Fruit fly (Drosophila melanogaster) whole organism, embryonic: ENCODE measurements around the gene CG13471.

ENCODE experiments used
- Atf-2 ChIP-seq: fragments of 200-800 bp; sonication (Bioruptor generic); optimal IDR thresholded peaks from 2 replicates; lab custom pipeline; 2016; ENCODE audit warnings: missing biosample characterization, missing genetic modification characterization
- BEAF-32 ChIP-seq: fragments of 200-800 bp; sonication (Bioruptor generic); optimal IDR thresholded peaks from 3 replicates; lab custom pipeline; 2017; ENCODE audit warnings: missing biosample characterization, missing genetic modification characterization, mild to moderate bottlenecking, moderate library complexity, missing genetic modification reagents
- CG10274 ChIP-seq: fragments of 200-800 bp; sonication (Bioruptor generic); optimal IDR thresholded peaks from 3 replicates; lab custom pipeline; 2017; ENCODE audit warnings: missing biosample characterization, mild to moderate bottlenecking, missing genetic modification characterization
- CG10462 ChIP-seq: fragments of 200-800 bp; sonication (Bioruptor generic); optimal IDR thresholded peaks from 2 replicates; lab custom pipeline; 2016; ENCODE audit warnings: missing biosample characterization, missing genetic modification characterization
- CG10979 ChIP-seq: fragments of 200-800 bp; sonication (Bioruptor generic); optimal IDR thresholded peaks from 2 replicates; lab custom pipeline; 2018; ENCODE audit warnings: missing biosample characterization, mild to moderate bottlenecking, missing genetic modification characterization, moderate library complexity
- CG14014 ChIP-seq: fragments of 200-800 bp; sonication (Bioruptor generic); IDR thresholded peaks from 2 replicates; pipeline ENCODE4 v1.3.6; 2022; ENCODE audit warnings: missing biosample characterization, missing genetic modification characterization
- CG14050 ChIP-seq: fragments of 200-800 bp; sonication (Bioruptor generic); IDR thresholded peaks from 3 replicates; pipeline ENCODE4 v1.3.6; 2022; ENCODE audit warnings: missing biosample characterization, missing genetic modification characterization
- CG14667 ChIP-seq: fragments of 200-800 bp; sonication (Bioruptor generic); IDR thresholded peaks from 2 replicates; pipeline ENCODE4 v1.3.6; 2022; ENCODE audit warnings: missing biosample characterization, missing genetic modification characterization
- CG15479 ChIP-seq: fragments of 200-800 bp; sonication (Bioruptor generic); optimal IDR thresholded peaks from 3 replicates; lab custom pipeline; 2019; ENCODE audit warnings: missing biosample characterization, mild to moderate bottlenecking, missing genetic modification characterization, moderate library complexity
- CG1602 ChIP-seq: fragments of 200-800 bp; sonication (Bioruptor generic); optimal IDR thresholded peaks from 3 replicates; lab custom pipeline; 2016; ENCODE audit warnings: missing biosample characterization, missing genetic modification characterization
- CG17361 ChIP-seq: fragments of 200-800 bp; sonication (Bioruptor generic); IDR thresholded peaks from 3 replicates; pipeline ENCODE4 v1.3.6; 2022; ENCODE audit warnings: missing biosample characterization, missing genetic modification characterization
- CG2712 ChIP-seq: fragments of 200-800 bp; optimal IDR thresholded peaks from 3 replicates; lab custom pipeline; 2019; ENCODE audit warnings: missing biosample characterization, mild to moderate bottlenecking, missing genetic modification characterization, moderate library complexity
- CG31224 ChIP-seq: fragments of 200-800 bp; sonication (Bioruptor generic); IDR thresholded peaks from 2 replicates; pipeline ENCODE4 v1.3.6; 2022; ENCODE audit warnings: missing biosample characterization, missing genetic modification characterization
- CG4730 ChIP-seq: fragments of 200-800 bp; sonication (Bioruptor generic); IDR thresholded peaks from 2 replicates; pipeline ENCODE4 v1.3.6; 2022; ENCODE audit warnings: missing biosample characterization, missing genetic modification characterization
- CG4820 ChIP-seq: fragments of 200-800 bp; sonication (Bioruptor generic); optimal IDR thresholded peaks from 3 replicates; lab custom pipeline; 2016; ENCODE audit warnings: missing biosample characterization, missing genetic modification characterization
- CG4854 ChIP-seq: fragments of 200-800 bp; sonication (Bioruptor generic); optimal IDR thresholded peaks from 2 replicates; lab custom pipeline; 2016; ENCODE audit warnings: missing biosample characterization, missing genetic modification characterization, inconsistent platforms
- CG9797 ChIP-seq: fragments of 200-800 bp; sonication (Bioruptor generic); optimal IDR thresholded peaks from 3 replicates; lab custom pipeline; 2018; ENCODE audit warnings: missing biosample characterization, mild to moderate bottlenecking, missing genetic modification characterization
- CG9817 ChIP-seq: fragments of 200-800 bp; sonication (Bioruptor generic); optimal IDR thresholded peaks from 2 replicates; lab custom pipeline; 2018; ENCODE audit warnings: missing biosample characterization, mild to moderate bottlenecking, missing genetic modification characterization, moderate library complexity
- CTCF ChIP-seq: fragments of 200-800 bp; sonication (Bioruptor generic); optimal IDR thresholded peaks from 2 replicates; lab custom pipeline; 2017; ENCODE audit warnings: missing biosample characterization, mild to moderate bottlenecking, missing genetic modification characterization, moderate library complexity
- Chrac-16 ChIP-seq: fragments of 200-800 bp; sonication (Bioruptor generic); optimal IDR thresholded peaks from 3 replicates; lab custom pipeline; 2016; ENCODE audit warnings: missing biosample characterization, missing genetic modification characterization
- D ChIP-seq, 2 experiments: fragments of 200-800 bp in 1 of 2; fragments of >200 bp in 1 of 2; sonication (Bioruptor generic) in 1 of 2; optimal IDR thresholded peaks; 2 replicates in 1 of 2; 3 replicates in 1 of 2; lab custom pipeline; 2017; ENCODE audit warnings: mild to moderate bottlenecking in 1 of 2, missing biosample characterization in 1 of 2, missing genetic modification characterization in 1 of 2, missing genetic modification reagents in 1 of 2
- ERR ChIP-seq: fragments of 200-800 bp; sonication (Bioruptor generic); optimal IDR thresholded peaks from 2 replicates; lab custom pipeline; 2016; ENCODE audit warnings: missing biosample characterization, missing genetic modification characterization
- Elba2 ChIP-seq: fragments of 200-800 bp; sonication (Bioruptor generic); optimal IDR thresholded peaks from 3 replicates; lab custom pipeline; 2016; ENCODE audit warnings: missing biosample characterization, missing genetic modification characterization
- Fer1 ChIP-seq: fragments of 200-800 bp; sonication (Bioruptor generic); optimal IDR thresholded peaks from 2 replicates; lab custom pipeline; 2017; ENCODE audit warnings: missing biosample characterization, mild to moderate bottlenecking, missing genetic modification characterization
- H15 ChIP-seq: fragments of 200-800 bp; sonication (Bioruptor generic); IDR thresholded peaks from 3 replicates; pipeline ENCODE4 v1.3.6; 2022; ENCODE audit warnings: missing biosample characterization, missing genetic modification characterization
- HmgZ ChIP-seq: fragments of 200-800 bp; sonication (Bioruptor generic); optimal IDR thresholded peaks from 2 replicates; lab custom pipeline; 2018; ENCODE audit warnings: missing biosample characterization, mild to moderate bottlenecking, missing genetic modification characterization
- Hsf ChIP-seq: fragments of 200-800 bp; sonication (Bioruptor generic); optimal IDR thresholded peaks from 3 replicates; lab custom pipeline; 2016; ENCODE audit warnings: missing biosample characterization, missing genetic modification characterization
- NC2α ChIP-seq: fragments of 200-800 bp; sonication (Bioruptor generic); optimal IDR thresholded peaks from 2 replicates; lab custom pipeline; 2016; ENCODE audit warnings: missing biosample characterization, missing genetic modification characterization
- Opbp ChIP-seq: fragments of 200-800 bp; sonication (Bioruptor generic); IDR thresholded peaks from 3 replicates; pipeline ENCODE4 v1.3.6; 2022; ENCODE audit warnings: missing biosample characterization, missing genetic modification characterization; ENCODE audit not compliant: partially characterized antibody
- Side ChIP-seq: fragments of 200-800 bp; sonication (Bioruptor generic); optimal IDR thresholded peaks from 2 replicates; lab custom pipeline; 2016; ENCODE audit warnings: missing biosample characterization, missing genetic modification characterization
- Six4 ChIP-seq: fragments of 200-800 bp; sonication (Bioruptor generic); optimal IDR thresholded peaks from 2 replicates; lab custom pipeline; 2016; ENCODE audit warnings: missing biosample characterization, missing genetic modification characterization
- Sox102F ChIP-seq: fragments of 200-800 bp; sonication (Bioruptor generic); optimal IDR thresholded peaks from 2 replicates; lab custom pipeline; 2018; ENCODE audit warnings: missing biosample characterization, mild to moderate bottlenecking, missing genetic modification characterization, moderate library complexity
- hkb ChIP-seq, 2 experiments: fragments of 200-800 bp in 1 of 2; fragments of >200 bp in 1 of 2; sonication (Bioruptor generic) in 1 of 2; IDR thresholded peaks in 1 of 2; optimal IDR thresholded peaks in 1 of 2; 2 replicates each; pipeline versions ENCODE4 v1.3.6 to Lab custom; 2017 to 2022; ENCODE audit warnings: missing biosample characterization in 1 of 2, missing genetic modification characterization in 1 of 2
- insv ChIP-seq, 2 experiments: fragments of 200-800 bp; sonication (Bioruptor generic); optimal IDR thresholded peaks; 3 replicates each; lab custom pipeline; 2016 to 2018; ENCODE audit warnings: missing biosample characterization in 2 of 2, missing genetic modification characterization in 2 of 2
- inv ChIP-seq: fragments of 200-800 bp; sonication (Bioruptor generic); IDR thresholded peaks from 2 replicates; pipeline ENCODE4 v1.3.6; 2022; ENCODE audit warnings: missing biosample characterization, missing genetic modification characterization; ENCODE audit not compliant: partially characterized antibody
- jing ChIP-seq: fragments of 200-800 bp; sonication (Bioruptor generic); optimal IDR thresholded peaks from 2 replicates; lab custom pipeline; 2018; ENCODE audit warnings: missing biosample characterization, mild to moderate bottlenecking, missing genetic modification characterization
- knrl ChIP-seq: fragments of 200-800 bp; sonication (Bioruptor generic); IDR thresholded peaks from 3 replicates; pipeline ENCODE4 v1.3.6; 2022; ENCODE audit warnings: missing biosample characterization, missing genetic modification characterization; ENCODE audit not compliant: partially characterized antibody
- lov ChIP-seq, 2 experiments: fragments of 200-800 bp in 1 of 2; fragments of >200 bp in 1 of 2; sonication (Bioruptor generic) in 1 of 2; IDR thresholded peaks in 1 of 2; optimal IDR thresholded peaks in 1 of 2; 2 replicates in 1 of 2; 3 replicates in 1 of 2; pipeline versions ENCODE4 v1.3.6 to Lab custom; 2017 to 2022; ENCODE audit warnings: missing biosample characterization in 1 of 2, missing genetic modification characterization in 1 of 2
- odd ChIP-seq: fragments of 200-800 bp; sonication (Bioruptor generic); optimal IDR thresholded peaks from 2 replicates; lab custom pipeline; 2017; ENCODE audit warnings: missing biosample characterization, mild to moderate bottlenecking, missing genetic modification characterization
- repo ChIP-seq: fragments of 200-800 bp; sonication (Bioruptor generic); optimal IDR thresholded peaks from 2 replicates; lab custom pipeline; 2016; ENCODE audit warnings: missing biosample characterization, missing genetic modification characterization
- row ChIP-seq: fragments of 200-800 bp; sonication (Bioruptor generic); IDR thresholded peaks from 3 replicates; pipeline ENCODE4 v1.3.6; 2022; ENCODE audit warnings: missing biosample characterization, missing genetic modification characterization
- tap ChIP-seq: fragments of 200-800 bp; optimal IDR thresholded peaks from 3 replicates; lab custom pipeline; 2019; ENCODE audit warnings: missing biosample characterization, mild to moderate bottlenecking, missing genetic modification characterization, moderate library complexity
- tll ChIP-seq, 2 experiments: fragments of 200-800 bp in 1 of 2; fragments of >200 bp in 1 of 2; sonication (Bioruptor generic) in 1 of 2; optimal IDR thresholded peaks; 2 replicates each; lab custom pipeline; 2017 to 2019; ENCODE audit warnings: missing biosample characterization in 2 of 2, missing genetic modification characterization in 2 of 2, mild to moderate bottlenecking in 1 of 2, moderate library complexity in 1 of 2
- vnd ChIP-seq: fragments of 200-800 bp; sonication (Bioruptor generic); IDR thresholded peaks from 3 replicates; pipeline ENCODE4 v1.3.6; 2022; ENCODE audit warnings: missing biosample characterization, missing genetic modification characterization; ENCODE audit not compliant: partially characterized antibody
- vvl ChIP-seq: fragments of 200-800 bp; sonication (Bioruptor generic); IDR thresholded peaks from 2 replicates; pipeline ENCODE4 v1.3.6; 2022; ENCODE audit warnings: missing biosample characterization, missing genetic modification characterization
- wek ChIP-seq: fragments of 200-800 bp; sonication (Bioruptor generic); optimal IDR thresholded peaks from 3 replicates; lab custom pipeline; 2018; ENCODE audit warnings: missing biosample characterization, mild to moderate bottlenecking, missing genetic modification characterization, moderate library complexity
- z ChIP-seq: fragments of 200-800 bp; sonication (Bioruptor generic); IDR thresholded peaks from 3 replicates; pipeline ENCODE4 v1.3.6; 2022; ENCODE audit warnings: missing biosample characterization, missing genetic modification characterization

Gene CG13471

dm6 chr3L:14775711-14776660 lies 42.7 kb upstream of the CG13471 start, which contains the start of gene mop (continued):
- TF ChIP-seq lov (optimal IDR thresholded peaks at IDR 0.05; lab: Kevin White, UChicago) (no peak), lov (GFP tag; IDR thresholded peaks at IDR 0.05; lab: Robert Waterston, UW) (no peak), CG17361 (GFP tag; lab: Robert Waterston, UW) (no peak; the same call in 2 of the 3 replicates), Six4 (GFP tag; lab: Kevin White, UChicago) (peak; percentile 9), BEAF-32 (GFP tag; lab: Kevin White, UChicago) (peak; percentile 62), inv (GFP tag; lab: Robert Waterston, UW) (peak; percentile 40; the same call in 1 of the 2 replicates), tap (no peak), insv (GFP tag; optimal IDR thresholded peaks at IDR 0.05; lab: Kevin White, UChicago) (peak; percentile 92 to 98), tll (GFP tag; optimal IDR thresholded peaks at IDR 0.05; lab: Kevin White, UChicago) (no peak), CG9817 (tag; lab: Kevin White, UChicago) (peak; percentile 2), CG14667 (GFP tag; lab: Robert Waterston, UW) (peak; percentile 36; the same call in 1 of the 2 replicates), CG4854 (no peak), D (optimal IDR thresholded peaks at IDR 0.05; lab: Kevin White, UChicago) (peak; percentile 10), D (GFP tag; optimal IDR thresholded peaks at IDR 0.05; lab: Kevin White, UChicago) (no peak), odd (GFP tag; lab: Kevin White, UChicago) (no peak), jing (GFP tag; lab: Kevin White, UChicago) (no peak), CG10979 (tag; lab: Kevin White, UChicago) (peak; percentile 43), Chrac-16 (GFP tag; lab: Kevin White, UChicago) (peak; percentile 22), CG4820 (GFP tag; lab: Kevin White, UChicago) (peak; percentile 16), CG1602 (no peak), vvl (peak; percentile 51; the same call in 1 of the 2 replicates), Elba2 (GFP tag; lab: Kevin White, UChicago) (peak; percentile 42), knrl (GFP tag; lab: Robert Waterston, UW) (peak; percentile 57), CG15479 (GFP tag; lab: Kevin White, UChicago) (no peak), vnd (GFP tag; lab: Robert Waterston, UW) (no peak), HmgZ (tag; lab: Kevin White, UChicago) (peak; percentile 8), CG10462 (GFP tag; lab: Kevin White, UChicago) (no peak), Hsf (GFP tag; lab: Kevin White, UChicago) (peak; percentile 1), Opbp (GFP tag; lab: Robert Waterston, UW) (no peak), CG4730 (no peak), CG14050 (GFP tag; lab: Robert Waterston, UW) (peak; percentile 41; the same call in 2 of the 3 replicates), Fer1 (GFP tag; lab: Kevin White, UChicago) (no peak), H15 (GFP tag; lab: Robert Waterston, UW) (0 out of 3 replicates have a peak, but pooled peaks have one; percentile 20), repo (GFP tag; lab: Kevin White, UChicago) (no peak), CG14014 (peak; percentile 55), Atf-2 (GFP tag; lab: Kevin White, UChicago) (no peak), CG10274 (GFP tag; lab: Kevin White, UChicago) (no peak), wek (GFP tag; lab: Kevin White, UChicago) (peak; percentile 92), hkb (optimal IDR thresholded peaks at IDR 0.05; lab: Kevin White, UChicago) (no peak), hkb (GFP tag; IDR thresholded peaks at IDR 0.05; lab: Robert Waterston, UW) (peak; percentile 62; the same call in 1 of the 2 replicates), CG31224 (GFP tag; lab: Robert Waterston, UW) (peak; percentile 27; the same call in 1 of the 2 replicates), row (GFP tag; lab: Robert Waterston, UW) (peak; percentile 89), ERR (no peak), CG9797 (peak; percentile 63), z (GFP tag; lab: Robert Waterston, UW) (no peak), Side (GFP tag; lab: Kevin White, UChicago) (peak; percentile 41), CG2712 (tag; lab: Kevin White, UChicago) (no peak), NC2α (GFP tag; lab: Kevin White, UChicago) (no peak), Sox102F (GFP tag; lab: Kevin White, UChicago) (no peak), CTCF (no peak)
